Worm (Caenorhabditis elegans) whole organism, L3 larva: ENCODE measurements around the gene col-126.

ENCODE experiments used
- ceh-28 ChIP-seq: fragments of 150-350 bp; optimal IDR thresholded peaks from 2 replicates; lab custom pipeline; 2014; ENCODE audit warnings: missing biosample characterization, missing genetic modification reagents, missing genetic modification characterization
- elt-1 ChIP-seq: fragments of 150-350 bp; optimal IDR thresholded peaks from 2 replicates; lab custom pipeline; 2014; ENCODE audit warnings: missing biosample characterization, missing genetic modification characterization
- nhr-25 ChIP-seq: sonication (generic microtip); optimal IDR thresholded peaks from 2 replicates; lab custom pipeline; 2017; ENCODE audit warnings: missing biosample characterization, missing genetic modification characterization
- nhr-28 ChIP-seq: fragments of 150-350 bp; optimal IDR thresholded peaks from 2 replicates; lab custom pipeline; 2014; ENCODE audit warnings: missing biosample characterization, missing genetic modification characterization
- sea-2 ChIP-seq: fragments of 150-350 bp; sonication (generic microtip); optimal IDR thresholded peaks from 4 replicates; lab custom pipeline; 2014; ENCODE audit warnings: missing biosample characterization, missing genetic modification reagents, missing genetic modification characterization
- skn-1 ChIP-seq: fragments of 150-350 bp; optimal IDR thresholded peaks from 2 replicates; lab custom pipeline; 2014; ENCODE audit warnings: missing biosample characterization, missing genetic modification characterization
- snpc-4 ChIP-seq: fragments of 150-350 bp; optimal IDR thresholded peaks from 2 replicates; lab custom pipeline; 2014; ENCODE audit warnings: missing biosample characterization, missing genetic modification characterization
- unc-39 ChIP-seq: sonication (generic microtip); optimal IDR thresholded peaks from 4 replicates; lab custom pipeline; 2017; ENCODE audit warnings: missing biosample characterization, missing genetic modification characterization
- unc-62 ChIP-seq: fragments of 150-350 bp; sonication (generic microtip); optimal IDR thresholded peaks from 4 replicates; lab custom pipeline; 2014; ENCODE audit warnings: missing biosample characterization, missing genetic modification reagents, missing genetic modification characterization
- ztf-11 ChIP-seq: fragments of 150-350 bp; optimal IDR thresholded peaks from 2 replicates; lab custom pipeline; 2014; ENCODE audit warnings: missing biosample characterization, missing genetic modification characterization

ce11 chrIV:11261535-11261934 is 1.7 kb upstream of the col-126 start, which contains the start of gene F54D1.1:
- TF ChIP-seq nhr-25 (no peak), unc-39 (tag; lab: Kevin White, UChicago) (no peak), elt-1 (tag; lab: Kevin White, UChicago) (no peak), ztf-11 (no peak), sea-2 (GFP tag; lab: Kevin White, UChicago) (no peak), snpc-4 (tag; lab: Kevin White, UChicago) (no peak), nhr-28 (no peak), unc-62 (GFP tag; lab: Kevin White, UChicago) (no peak), ceh-28 (tag; lab: Kevin White, UChicago) (no peak), skn-1 (tag; lab: Kevin White, UChicago) (no peak)
